Worm (Caenorhabditis elegans) whole organism, L4 larva: ENCODE measurements around the gene F22E5.9.

Experiments
- ZK546.5 ChIP-seq, 2 experiments: sonication (generic microtip); optimal IDR thresholded peaks; 2 replicates each; lab custom pipeline; 2017; ENCODE audit warnings: missing biosample characterization in 2 of 2, missing genetic modification characterization in 2 of 2
- ama-1 ChIP-seq: fragments of 150-350 bp; optimal IDR thresholded peaks from 2 replicates; lab custom pipeline; 2014; ENCODE audit warnings: inconsistent platforms, mixed read lengths
- daf-19 ChIP-seq: fragments of 200-800 bp; sonication (Bioruptor generic); conservative IDR thresholded peaks from 2 replicates; pipeline ENCODE4 v1.3.6; 2022; ENCODE audit warnings: missing genetic modification characterization, missing compliant biosample characterization
- jun-1 ChIP-seq: fragments of 150-350 bp; optimal IDR thresholded peaks from 2 replicates; lab custom pipeline; 2014; ENCODE audit warnings: missing biosample characterization, missing genetic modification reagents, missing genetic modification characterization
- lim-7 ChIP-seq: fragments of 200-800 bp; sonication (Bioruptor generic); IDR thresholded peaks from 2 replicates; pipeline ENCODE4 v1.3.6; 2022; ENCODE audit warnings: missing genetic modification characterization, missing compliant biosample characterization
- lin-29 ChIP-seq: fragments of 200-800 bp; sonication (Bioruptor generic); IDR thresholded peaks from 2 replicates; pipeline ENCODE4 v1.3.6; 2022; ENCODE audit warnings: missing genetic modification reagents, missing genetic modification characterization, missing compliant biosample characterization
- mdt-29 ChIP-seq: fragments of 200-800 bp; sonication (Bioruptor generic); IDR thresholded peaks from 2 replicates; pipeline ENCODE4 v1.3.6; 2022; ENCODE audit warnings: missing genetic modification reagents, missing genetic modification characterization, missing compliant biosample characterization
- unc-62 ChIP-seq, 3 experiments: fragments of 150-350 bp in 1 of 3; sonication (generic microtip); optimal IDR thresholded peaks in 2 of 3; peaks in 1 of 3; 1 replicate in 1 of 3; 2 replicates in 2 of 3; lab custom pipeline; 2014 to 2017; ENCODE audit warnings: missing biosample characterization in 3 of 3, missing genetic modification characterization in 3 of 3, missing genetic modification reagents in 3 of 3, missing genotype in 1 of 3
- ztf-11 ChIP-seq: fragments of 150-350 bp; optimal IDR thresholded peaks from 2 replicates; lab custom pipeline; 2014; ENCODE audit warnings: missing biosample characterization, missing genetic modification characterization

- TF ChIP-seq ama-1 (lab: Kevin White, UChicago) (no peak), ztf-11 (tag; lab: Kevin White, UChicago) (no peak), lim-7 (GFP tag; lab: Robert Waterston, UW) (no peak), unc-62 (GFP tag; optimal IDR thresholded peaks at IDR 0.05 in 1 of 2; lab: Kevin White, UChicago) (no peak), unc-62 (tag; optimal IDR thresholded peaks at IDR 0.05; lab: Kevin White, UChicago) (no peak), ZK546.5 (tag; optimal IDR thresholded peaks at IDR 0.05; lab: Kevin White, UChicago) (no peak), jun-1 (tag; lab: Kevin White, UChicago) (no peak), lin-29 (GFP tag; lab: Robert Waterston, UW) (no peak), daf-19 (no peak), mdt-29 (GFP tag; lab: Robert Waterston, UW) (no peak)
Observed at ce11 chrII:2600931-2601330, 37.3 kb upstream of the F22E5.9 start.
